Worm (Caenorhabditis elegans) whole organism, L1 larva: ENCODE measurements around the gene T05A7.1.
A peak's percentile ranks its signal among the peaks of the same experiment; 100 is the strongest.

Experiments used
- aha-1 ChIP-seq: fragments of 150-350 bp; optimal IDR thresholded peaks from 2 replicates; lab custom pipeline; 2014; ENCODE audit warnings: missing biosample characterization, missing genetic modification characterization
- ama-1 ChIP-seq: fragments of 150-350 bp; optimal IDR thresholded peaks from 2 replicates; lab custom pipeline; 2014
- blmp-1 ChIP-seq: fragments of 150-350 bp; optimal IDR thresholded peaks from 2 replicates; lab custom pipeline; 2014; ENCODE audit warnings: missing biosample characterization, missing genetic modification characterization
- ceh-63 ChIP-seq: fragments of 200-800 bp; sonication (Bioruptor generic); optimal IDR thresholded peaks from 2 replicates; lab custom pipeline; 2018; ENCODE audit warnings: mild to moderate bottlenecking, missing genetic modification characterization, missing compliant biosample characterization
- ceh-8 ChIP-seq: fragments of 200-800 bp; sonication (Bioruptor generic); optimal IDR thresholded peaks from 2 replicates; lab custom pipeline; 2018; ENCODE audit warnings: mild to moderate bottlenecking, missing genetic modification characterization, moderate library complexity, missing compliant biosample characterization
- ces-1 ChIP-seq: fragments of 150-350 bp; optimal IDR thresholded peaks from 2 replicates; lab custom pipeline; 2014; ENCODE audit warnings: missing biosample characterization, missing genetic modification reagents, missing genetic modification characterization
- dpl-1 ChIP-seq, 3 experiments: fragments of 150-350 bp in 2 of 3; sonication (generic microtip) in 1 of 3; optimal IDR thresholded peaks; 2 replicates each; lab custom pipeline; 2014 to 2017; ENCODE audit warnings: missing biosample characterization in 3 of 3, missing genetic modification characterization in 3 of 3, missing genetic modification reagents in 3 of 3
- dsc-1 ChIP-seq: sonication (generic microtip); optimal IDR thresholded peaks from 2 replicates; lab custom pipeline; 2016; ENCODE audit warnings: mild to moderate bottlenecking, missing genetic modification characterization, missing compliant biosample characterization
- efl-1 ChIP-seq, 4 experiments: fragments of 150-350 bp; optimal IDR thresholded peaks in 3 of 4; peaks in 1 of 4; 1 replicate in 1 of 4; 2 replicates in 3 of 4; lab custom pipeline; 2014; ENCODE audit warnings: missing biosample characterization in 2 of 4, missing genetic modification characterization in 2 of 4, missing genetic modification reagents in 2 of 4
- efl-3 ChIP-seq: fragments of 200-800 bp; sonication (Bioruptor generic); optimal IDR thresholded peaks from 2 replicates; lab custom pipeline; 2018; ENCODE audit warnings: mild to moderate bottlenecking, missing genetic modification characterization, missing compliant biosample characterization
- elt-2 ChIP-seq: sonication (generic microtip); optimal IDR thresholded peaks from 2 replicates; lab custom pipeline; 2016; ENCODE audit warnings: missing genetic modification characterization, mild to moderate bottlenecking, inconsistent platforms, missing compliant biosample characterization, missing genetic modification reagents
- fkh-10 ChIP-seq: sonication (generic microtip); optimal IDR thresholded peaks from 2 replicates; lab custom pipeline; 2017; ENCODE audit warnings: missing biosample characterization, missing genetic modification reagents, missing genetic modification characterization
- fkh-4 ChIP-seq: sonication (generic microtip); optimal IDR thresholded peaks from 2 replicates; lab custom pipeline; 2016; ENCODE audit warnings: missing compliant biosample characterization, missing genetic modification characterization, borderline replicate concordance
- fos-1 ChIP-seq: fragments of 150-350 bp; optimal IDR thresholded peaks from 2 replicates; lab custom pipeline; 2014; ENCODE audit warnings: missing biosample characterization, missing genetic modification characterization
- hpl-2 ChIP-seq: fragments of 150-350 bp; optimal IDR thresholded peaks from 2 replicates; lab custom pipeline; 2014; ENCODE audit warnings: missing biosample characterization, missing genetic modification reagents, missing genetic modification characterization
- isw-1 ChIP-seq: fragments of 200-800 bp; sonication (Bioruptor generic); IDR thresholded peaks from 2 replicates; pipeline ENCODE4 v1.3.6; 2022; ENCODE audit warnings: missing genetic modification characterization, missing compliant biosample characterization
- lin-15B ChIP-seq: fragments of 150-350 bp; sonication (generic microtip); optimal IDR thresholded peaks from 3 replicates; lab custom pipeline; 2014; ENCODE audit warnings: missing biosample characterization, missing genetic modification characterization
- lsy-2 ChIP-seq, 2 experiments: fragments of 150-350 bp; optimal IDR thresholded peaks; 2 replicates each; lab custom pipeline; 2014; ENCODE audit warnings: missing biosample characterization in 2 of 2, missing genetic modification characterization in 2 of 2
- mef-2 ChIP-seq: fragments of 150-350 bp; optimal IDR thresholded peaks from 2 replicates; lab custom pipeline; 2014; ENCODE audit warnings: missing biosample characterization, missing genetic modification characterization
- nhr-11 ChIP-seq: fragments of 150-350 bp; optimal IDR thresholded peaks from 2 replicates; lab custom pipeline; 2014; ENCODE audit warnings: missing biosample characterization, missing genetic modification characterization
- nhr-20 ChIP-seq: sonication (generic microtip); optimal IDR thresholded peaks from 2 replicates; lab custom pipeline; 2016; ENCODE audit warnings: mild to moderate bottlenecking, missing genetic modification characterization, missing compliant biosample characterization
- nhr-85 ChIP-seq: sonication (generic microtip); peaks from one replicate; lab custom pipeline; 2016; ENCODE audit warnings: missing genetic modification characterization, inconsistent platforms, missing compliant biosample characterization
- skn-1 ChIP-seq: fragments of 150-350 bp; optimal IDR thresholded peaks from 2 replicates; lab custom pipeline; 2014; ENCODE audit warnings: missing biosample characterization, missing genetic modification characterization
- unc-86 ChIP-seq: sonication (generic microtip); optimal IDR thresholded peaks from 2 replicates; lab custom pipeline; 2016; ENCODE audit warnings: missing genetic modification characterization, missing compliant biosample characterization
- xbp-1 ChIP-seq: sonication (generic microtip); optimal IDR thresholded peaks from 2 replicates; lab custom pipeline; 2016; ENCODE audit warnings: missing genetic modification characterization, missing compliant biosample characterization
- ztf-11 ChIP-seq, 2 experiments: sonication (generic microtip); optimal IDR thresholded peaks; 2 replicates each; lab custom pipeline; 2016 to 2017; ENCODE audit warnings: missing genetic modification characterization in 2 of 2, missing biosample characterization in 1 of 2, missing compliant biosample characterization in 1 of 2

Gene T05A7.1

ce11 chrII:4657370-4657769, 20.6 kb upstream of the T05A7.1 start:
- TF ChIP-seq elt-2 (tag; lab: Kevin White, UChicago) (peak; percentile 80), unc-86 (tag; lab: Kevin White, UChicago) (no peak), efl-1 (optimal IDR thresholded peaks at IDR 0.05; lab: Kevin White, UChicago) (no peak), efl-1 (GFP tag; optimal IDR thresholded peaks at IDR 0.05 in 1 of 2; lab: Kevin White, UChicago) (peak in 1 of 2 experiments; percentile 2)

ce11 chrII:4658245-4658644, 19.8 kb upstream of the T05A7.1 start:
- TF ChIP-seq dsc-1 (tag; lab: Kevin White, UChicago) (peak; percentile 91), efl-3 (GFP tag; lab: Kevin White, UChicago) (no peak), fkh-10 (GFP tag; lab: Kevin White, UChicago) (no peak), fkh-4 (tag; lab: Kevin White, UChicago) (peak; percentile 67)

- TF ChIP-seq lin-15B (tag; lab: Kevin White, UChicago) (no peak), mef-2 (tag; lab: Kevin White, UChicago) (no peak), dpl-1 (GFP tag; optimal IDR thresholded peaks at IDR 0.05; lab: Kevin White, UChicago) (no peak), hpl-2 (GFP tag; lab: Kevin White, UChicago) (no peak), fkh-10 (GFP tag; lab: Kevin White, UChicago) (no peak), lsy-2 (tag; optimal IDR thresholded peaks at IDR 0.05; lab: Kevin White, UChicago) (no peak), ama-1 (lab: Kevin White, UChicago) (no peak), ces-1 (GFP tag; lab: Kevin White, UChicago) (no peak), isw-1 (GFP tag; lab: Robert Waterston, UW) (no peak), nhr-20 (tag; lab: Kevin White, UChicago) (no peak), aha-1 (tag; lab: Kevin White, UChicago) (no peak), ceh-63 (GFP tag; lab: Kevin White, UChicago) (no peak), blmp-1 (tag; lab: Kevin White, UChicago) (no peak)
Observed at ce11 chrII:4661278-4661677, 16.7 kb upstream of the T05A7.1 start, which contains the start of gene T05A7.13. Gene T05A7.13 (minus strand): TSS chrII:4661378.

- TF ChIP-seq ceh-8 (GFP tag; lab: Kevin White, UChicago) (peak; percentile 56), skn-1 (tag; lab: Kevin White, UChicago) (no peak)
- TF ChIP-seq, all 84 proteins: peak for 1
Observed at ce11 chrII:4663186-4663585, 14.8 kb upstream of the T05A7.1 start, which contains the start of gene T05A7.12. Gene T05A7.12 (minus strand): TSS chrII:4663286.

- TF ChIP-seq skn-1 (tag; lab: Kevin White, UChicago) = no peak
- no peak for TF ChIP-seq efl-1 (optimal IDR thresholded peaks at IDR 0.05; lab: Kevin White, UChicago)
- peak in 1 of 2 experiments; percentile 68 for TF ChIP-seq efl-1 (GFP tag; optimal IDR thresholded peaks at IDR 0.05 in 1 of 2; lab: Kevin White, UChicago)
Observed at ce11 chrII:4665359-4665758, 12.7 kb upstream of the T05A7.1 start, which contains the start of gene T05A7.11. Gene T05A7.11 (minus strand): TSS chrII:4665459.

ce11 chrII:4667572-4667971, 10.4 kb upstream of the T05A7.1 start, which contains the start of gene fut-5:
Gene fut-5 (minus strand): TSS chrII:4667672.
- TF ChIP-seq nhr-85 (tag; lab: Kevin White, UChicago) (no peak), ama-1 (lab: Kevin White, UChicago) (no peak), ztf-11 (tag; optimal IDR thresholded peaks at IDR 0.05; lab: Kevin White, UChicago) (no peak), fos-1 (tag; lab: Kevin White, UChicago) (no peak)

- TF ChIP-seq xbp-1 (tag; lab: Kevin White, UChicago) = no peak
- no peak for TF ChIP-seq nhr-11 (tag; lab: Kevin White, UChicago)
Observed at ce11 chrII:4671692-4672091, 6.3 kb upstream of the T05A7.1 start, which contains the start of gene T05A7.6. Gene T05A7.6 (minus strand): TSS chrII:4671792.
